Fruit fly (Drosophila melanogaster) whole organism: ENCODE data around the gene PEK.

Source experiments
- CG8478 ChIP-seq: fragments of >200 bp; optimal IDR thresholded peaks from 2 replicates; lab custom pipeline; 2018; ENCODE audit warnings: inconsistent platforms
- EcR ChIP-seq, 2 experiments: fragments of >200 bp; optimal IDR thresholded peaks; 2 replicates each; lab custom pipeline; 2017; ENCODE audit warnings: missing biosample characterization in 2 of 2, missing genetic modification characterization in 2 of 2, missing genetic modification reagents in 2 of 2
- psq ChIP-seq: fragments of >200 bp; optimal IDR thresholded peaks from 2 replicates; lab custom pipeline; 2017

DNA sequence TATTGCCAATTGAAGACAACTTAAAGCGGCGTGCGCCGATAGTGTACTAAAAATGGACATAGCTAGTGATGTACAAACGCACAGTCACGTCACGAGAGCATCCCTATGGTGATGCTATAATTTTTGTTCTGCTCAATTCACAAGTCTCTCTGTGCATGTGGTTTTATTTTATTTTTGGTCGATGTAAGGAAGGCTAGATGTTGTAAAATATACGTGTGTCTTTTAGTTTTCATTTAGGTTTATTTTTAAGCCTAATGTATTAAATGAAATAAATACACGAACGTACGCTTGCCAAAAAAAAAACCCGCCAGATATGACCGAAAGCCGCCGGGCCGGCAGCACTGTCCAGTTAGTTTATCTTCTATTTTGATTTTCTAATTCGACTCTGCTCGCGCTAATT lies 10.0 kb upstream of the PEK start, which contains the start of the genes CG45100, HDAC3 and Hcs:
- TF ChIP-seq psq (no peak), EcR (GFP tag; optimal IDR thresholded peaks at IDR 0.05; lab: Kevin White, UChicago) (no peak), CG8478 (lab: Kevin White, UChicago) (no peak)
